Worm (Caenorhabditis elegans) whole organism, L2 larva: Measurements from ENCODE around the gene F18G5.6.

Source experiments
- C34F6.9 ChIP-seq: fragments of 150-350 bp; optimal IDR thresholded peaks from 2 replicates; lab custom pipeline; 2014; ENCODE audit warnings: missing biosample characterization, missing genetic modification characterization
- F13H6.1 ChIP-seq: sonication (generic microtip); optimal IDR thresholded peaks from 2 replicates; lab custom pipeline; 2016; ENCODE audit warnings: missing genetic modification characterization, missing compliant biosample characterization
- R02D3.7 ChIP-seq: fragments of 150-350 bp; optimal IDR thresholded peaks from 2 replicates; lab custom pipeline; 2014; ENCODE audit warnings: missing biosample characterization, missing genetic modification characterization
- Y55F3AM.14 ChIP-seq: fragments of 200-800 bp; sonication (Bioruptor generic); optimal IDR thresholded peaks from 2 replicates; lab custom pipeline; 2018; ENCODE audit warnings: mild to moderate bottlenecking, missing genetic modification characterization, missing compliant biosample characterization
- ZK546.5 ChIP-seq: sonication (generic microtip); optimal IDR thresholded peaks from 2 replicates; lab custom pipeline; 2017; ENCODE audit warnings: missing biosample characterization, missing genetic modification characterization
- alr-1 ChIP-seq: fragments of 150-350 bp; optimal IDR thresholded peaks from 2 replicates; lab custom pipeline; 2014; ENCODE audit warnings: missing biosample characterization, missing genetic modification characterization
- aly-2 ChIP-seq: fragments of 150-350 bp; optimal IDR thresholded peaks from 2 replicates; lab custom pipeline; 2014; ENCODE audit warnings: missing biosample characterization, missing genetic modification characterization
- ama-1 ChIP-seq: fragments of 150-350 bp; optimal IDR thresholded peaks from 2 replicates; lab custom pipeline; 2018; ENCODE audit warnings: inconsistent platforms
- blmp-1 ChIP-seq: sonication (generic microtip); optimal IDR thresholded peaks from 2 replicates; lab custom pipeline; 2017; ENCODE audit warnings: missing genetic modification characterization, mild to moderate bottlenecking, missing compliant biosample characterization, antibody characterized with exemption, moderate library complexity; ENCODE audit not compliant: insufficient read depth
- ceh-16 ChIP-seq: fragments of 150-350 bp; optimal IDR thresholded peaks from 2 replicates; lab custom pipeline; 2014; ENCODE audit warnings: missing biosample characterization, missing genetic modification characterization
- crh-2 ChIP-seq: sonication (generic microtip); optimal IDR thresholded peaks from 2 replicates; lab custom pipeline; 2017; ENCODE audit warnings: missing biosample characterization, missing genetic modification characterization
- elt-1 ChIP-seq: fragments of 150-350 bp; optimal IDR thresholded peaks from 2 replicates; lab custom pipeline; 2014; ENCODE audit warnings: missing biosample characterization, missing genetic modification characterization
- elt-3 ChIP-seq: sonication (generic microtip); optimal IDR thresholded peaks from 2 replicates; lab custom pipeline; 2017; ENCODE audit warnings: missing biosample characterization, missing genetic modification characterization
- fos-1 ChIP-seq: fragments of 150-350 bp; optimal IDR thresholded peaks from 2 replicates; lab custom pipeline; 2014; ENCODE audit warnings: missing biosample characterization, missing genetic modification characterization
- gmeb-1 ChIP-seq: fragments of 150-350 bp; optimal IDR thresholded peaks from 2 replicates; lab custom pipeline; 2014; ENCODE audit warnings: missing biosample characterization, missing genetic modification characterization
- lin-13 ChIP-seq: fragments of 150-350 bp; optimal IDR thresholded peaks from 2 replicates; lab custom pipeline; 2014; ENCODE audit warnings: missing biosample characterization, missing genetic modification reagents, missing genetic modification characterization
- lsy-2 ChIP-seq, 2 experiments: fragments of 150-350 bp in 1 of 2; sonication (generic microtip) in 1 of 2; optimal IDR thresholded peaks; 2 replicates each; lab custom pipeline; 2014 to 2017; ENCODE audit warnings: missing biosample characterization in 2 of 2, missing genetic modification characterization in 2 of 2
- mbf-1 ChIP-seq: sonication (generic microtip); optimal IDR thresholded peaks from 2 replicates; lab custom pipeline; 2017; ENCODE audit warnings: missing biosample characterization, missing genetic modification characterization
- mdl-1 ChIP-seq, 2 experiments: fragments of 150-350 bp in 1 of 2; sonication (generic microtip) in 1 of 2; optimal IDR thresholded peaks; 2 replicates each; lab custom pipeline; 2017; ENCODE audit warnings: missing biosample characterization in 2 of 2, missing genetic modification characterization in 2 of 2
- nhr-11 ChIP-seq: fragments of 150-350 bp; optimal IDR thresholded peaks from 2 replicates; lab custom pipeline; 2014; ENCODE audit warnings: missing biosample characterization, missing genetic modification characterization
- nhr-12 ChIP-seq: fragments of 150-350 bp; optimal IDR thresholded peaks from 2 replicates; lab custom pipeline; 2014; ENCODE audit warnings: missing biosample characterization, missing genetic modification characterization
- nhr-129 ChIP-seq: fragments of 150-350 bp; optimal IDR thresholded peaks from 2 replicates; lab custom pipeline; 2014; ENCODE audit warnings: missing biosample characterization, missing genetic modification characterization
- nhr-21 ChIP-seq: fragments of 150-350 bp; optimal IDR thresholded peaks from 2 replicates; lab custom pipeline; 2014; ENCODE audit warnings: missing biosample characterization, missing genetic modification characterization
- nhr-23 ChIP-seq: fragments of 150-350 bp; optimal IDR thresholded peaks from 2 replicates; lab custom pipeline; 2014; ENCODE audit warnings: missing biosample characterization, missing genetic modification reagents, missing genetic modification characterization
- nhr-237 ChIP-seq: fragments of 150-350 bp; optimal IDR thresholded peaks from 2 replicates; lab custom pipeline; 2014; ENCODE audit warnings: missing biosample characterization, missing genetic modification characterization
- nhr-25 ChIP-seq: fragments of 150-350 bp; sonication (generic microtip); optimal IDR thresholded peaks from 3 replicates; lab custom pipeline; 2014; ENCODE audit warnings: missing biosample characterization, missing genetic modification characterization
- nhr-6 ChIP-seq: fragments of 150-350 bp; optimal IDR thresholded peaks from 2 replicates; lab custom pipeline; 2014; ENCODE audit warnings: missing biosample characterization, missing genetic modification characterization
- nhr-77 ChIP-seq: fragments of 150-350 bp; optimal IDR thresholded peaks from 2 replicates; lab custom pipeline; 2014; ENCODE audit warnings: missing biosample characterization, missing genetic modification characterization
- peb-1 ChIP-seq: fragments of 150-350 bp; optimal IDR thresholded peaks from 2 replicates; lab custom pipeline; 2014; ENCODE audit warnings: missing biosample characterization, missing genetic modification characterization
- sem-4 ChIP-seq: fragments of 150-350 bp; optimal IDR thresholded peaks from 2 replicates; lab custom pipeline; 2014; ENCODE audit warnings: missing biosample characterization, missing genetic modification reagents, missing genetic modification characterization
- skn-1 ChIP-seq: sonication (generic microtip); optimal IDR thresholded peaks from 2 replicates; lab custom pipeline; 2017; ENCODE audit warnings: missing biosample characterization, missing genetic modification characterization
- sma-3 ChIP-seq: sonication (generic microtip); optimal IDR thresholded peaks from 2 replicates; lab custom pipeline; 2016; ENCODE audit warnings: missing genetic modification reagents, missing genetic modification characterization, missing compliant biosample characterization
- sma-9 ChIP-seq, 2 experiments: fragments of 150-350 bp in 1 of 2; sonication (generic microtip) in 1 of 2; optimal IDR thresholded peaks; 2 replicates each; lab custom pipeline; 2014 to 2016; ENCODE audit warnings: missing genetic modification characterization in 2 of 2, mild to moderate bottlenecking in 1 of 2, missing biosample characterization in 1 of 2, missing compliant biosample characterization in 1 of 2, missing genetic modification reagents in 1 of 2, moderate library complexity in 1 of 2
- unc-39 ChIP-seq: fragments of 150-350 bp; optimal IDR thresholded peaks from 2 replicates; lab custom pipeline; 2014; ENCODE audit warnings: missing biosample characterization, missing genetic modification characterization
- unc-55 ChIP-seq: fragments of 150-350 bp; sonication (generic microtip); optimal IDR thresholded peaks from 3 replicates; lab custom pipeline; 2014; ENCODE audit warnings: missing biosample characterization, missing genetic modification reagents, missing genetic modification characterization
- zag-1 ChIP-seq: fragments of 150-350 bp; optimal IDR thresholded peaks from 2 replicates; lab custom pipeline; 2014; ENCODE audit warnings: missing biosample characterization, missing genetic modification characterization
- ztf-1 ChIP-seq: fragments of 200-800 bp; sonication (Bioruptor generic); conservative IDR thresholded peaks from 2 replicates; pipeline ENCODE4 v1.3.6; 2022; ENCODE audit warnings: missing genetic modification characterization, missing compliant biosample characterization
- ztf-4 ChIP-seq: fragments of 150-350 bp; optimal IDR thresholded peaks from 2 replicates; lab custom pipeline; 2014; ENCODE audit warnings: missing biosample characterization, missing genetic modification characterization

F18G5.6 gene

DNA sequence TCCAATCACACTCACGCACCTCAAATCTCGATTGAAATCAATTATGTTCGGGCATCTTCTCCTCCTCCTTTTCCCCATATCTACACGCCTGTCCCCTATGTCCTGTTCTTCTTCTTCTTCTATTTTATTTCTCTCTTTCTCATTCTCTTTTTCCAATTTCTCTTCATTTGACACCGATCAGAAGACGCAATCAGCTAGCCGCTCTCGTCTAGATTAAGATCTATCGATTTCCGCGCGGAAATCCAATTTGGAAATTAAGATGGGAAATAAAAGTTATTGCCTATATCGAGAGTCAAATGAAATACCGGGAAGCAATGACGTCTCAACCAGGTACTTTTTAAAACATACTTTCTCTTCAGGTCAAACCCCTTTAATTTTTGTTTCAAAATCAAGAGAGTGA lies 35.7 kb downstream of the F18G5.6 start:
- TF ChIP-seq blmp-1 (peak; percentile 14), sem-4 (peak; percentile 70), unc-55 (GFP tag; lab: Kevin White, UChicago) (no peak), sma-9 (GFP tag; optimal IDR thresholded peaks at IDR 0.05; lab: Kevin White, UChicago) (peak; percentile 50), sma-9 (tag; optimal IDR thresholded peaks at IDR 0.05; lab: Kevin White, UChicago) (no peak), nhr-237 (tag; lab: Kevin White, UChicago) (no peak), aly-2 (tag; lab: Kevin White, UChicago) (no peak), fos-1 (tag; lab: Kevin White, UChicago) (peak; percentile 6), nhr-25 (tag; lab: Kevin White, UChicago) (peak; percentile 23), lsy-2 (tag; optimal IDR thresholded peaks at IDR 0.05; lab: Kevin White, UChicago) (no peak), nhr-21 (peak; percentile 19), nhr-23 (tag; lab: Kevin White, UChicago) (no peak), C34F6.9 (tag; lab: Kevin White, UChicago) (peak; percentile 25), ztf-1 (GFP tag; lab: Robert Waterston, UW) (no peak), zag-1 (tag; lab: Kevin White, UChicago) (no peak), alr-1 (tag; lab: Kevin White, UChicago) (no peak), ceh-16 (tag; lab: Kevin White, UChicago) (peak; percentile 97), elt-1 (peak; percentile 72)

DNA sequence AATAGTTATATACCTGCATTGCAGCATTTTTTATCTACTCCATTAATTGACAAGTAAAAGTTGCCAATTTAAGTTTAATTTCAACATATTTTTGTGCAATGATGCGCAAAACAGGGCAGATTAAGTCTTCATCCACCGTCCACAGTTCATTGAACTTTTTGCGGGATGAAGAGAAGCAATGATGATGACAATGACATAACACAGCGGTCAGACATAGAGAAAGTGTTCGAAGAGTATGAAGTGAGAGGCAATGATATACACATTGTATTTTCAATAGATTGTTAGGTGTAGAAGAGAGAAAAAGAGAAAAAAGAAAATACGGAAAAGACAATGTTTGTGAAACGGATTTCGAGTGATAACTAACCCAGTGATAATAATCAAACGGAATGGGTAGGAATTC lies 37.2 kb downstream of the F18G5.6 start:
- TF ChIP-seq mbf-1 (no peak), nhr-21 (peak; percentile 31)

DNA sequence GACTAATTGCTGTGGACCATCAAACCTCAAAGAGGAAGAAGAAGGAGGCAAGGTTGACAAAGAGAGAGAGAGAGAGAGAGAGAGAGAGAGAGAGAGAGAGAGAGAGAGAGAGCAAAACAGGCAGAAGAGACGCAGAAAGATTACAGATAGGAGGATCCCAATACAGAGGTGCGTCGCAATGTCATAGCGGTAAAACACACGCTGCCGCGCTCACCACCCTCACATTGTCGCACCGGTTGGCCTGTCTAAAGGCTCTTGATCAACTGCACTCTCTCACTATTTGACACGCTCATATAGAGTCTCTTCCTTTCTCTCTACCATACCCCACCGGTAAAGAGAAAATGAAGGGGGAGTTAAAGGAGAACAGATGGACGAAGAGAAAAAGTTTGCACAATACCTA lies 38.9 kb downstream of the F18G5.6 start:
- peak; percentile 8 for TF ChIP-seq gmeb-1 (tag; lab: Kevin White, UChicago)
- peak; percentile 20 for TF ChIP-seq nhr-129
- peak; percentile 10 for TF ChIP-seq nhr-21
- TF ChIP-seq sma-9 (GFP tag; optimal IDR thresholded peaks at IDR 0.05; lab: Kevin White, UChicago): peak; percentile 56
- TF ChIP-seq sma-9 (tag; optimal IDR thresholded peaks at IDR 0.05; lab: Kevin White, UChicago): no peak
- no peak for TF ChIP-seq mbf-1
- TF ChIP-seq nhr-11 (tag; lab: Kevin White, UChicago): no peak
- TF ChIP-seq sma-3: no peak
- peak; percentile 63 for TF ChIP-seq fos-1 (tag; lab: Kevin White, UChicago)
- TF ChIP-seq unc-55 (GFP tag; lab: Kevin White, UChicago): no peak
- peak; percentile 60 for TF ChIP-seq F13H6.1 (tag; lab: Kevin White, UChicago)
- TF ChIP-seq blmp-1: peak; percentile 43
- peak in 1 of 2 experiments; percentile 5 for TF ChIP-seq mdl-1 (tag; optimal IDR thresholded peaks at IDR 0.05; lab: Kevin White, UChicago)
- TF ChIP-seq unc-39 (tag; lab: Kevin White, UChicago): no peak
- TF ChIP-seq nhr-25 (tag; lab: Kevin White, UChicago): peak; percentile 14
- TF ChIP-seq crh-2 (tag; lab: Kevin White, UChicago): peak; percentile 22

DNA sequence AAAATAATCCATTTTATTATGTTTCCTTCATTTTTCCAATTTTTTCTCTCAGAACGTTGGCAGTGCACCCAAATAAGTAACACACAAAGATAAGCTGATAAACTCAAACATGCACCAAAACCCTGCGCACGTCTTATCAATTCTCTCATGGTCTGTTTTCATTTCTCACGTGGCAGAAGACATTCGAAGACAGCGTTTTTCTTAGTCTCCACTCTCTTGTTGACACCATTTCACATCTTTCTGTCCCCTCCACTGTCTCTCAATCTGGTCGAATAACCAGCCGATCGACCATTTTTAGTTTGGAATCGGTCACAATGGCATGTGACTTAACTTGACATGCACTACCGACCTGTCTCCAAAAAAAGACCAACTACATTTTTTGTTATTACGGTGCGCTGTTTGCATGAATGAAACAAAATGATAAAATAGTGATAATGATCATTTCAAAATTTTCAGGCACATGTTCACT lies 50.2 kb downstream of the F18G5.6 start, which contains the start of gene C35B8.3:
TSS of gene C35B8.3 (plus strand) at position 51 of the 469 bp plus-strand sequence.
- TF ChIP-seq nhr-12: no peak
- peak; percentile 7 for TF ChIP-seq F13H6.1 (tag; lab: Kevin White, UChicago)
- TF ChIP-seq nhr-129: peak; percentile 84
- no peak for TF ChIP-seq nhr-237 (tag; lab: Kevin White, UChicago)
- peak; percentile 46 for TF ChIP-seq sma-3
- TF ChIP-seq nhr-6 (tag; lab: Kevin White, UChicago): peak; percentile 47
- no peak for TF ChIP-seq R02D3.7 (tag; lab: Kevin White, UChicago)
- TF ChIP-seq sem-4: no peak
- no peak for TF ChIP-seq ztf-4 (tag; lab: Kevin White, UChicago)
- TF ChIP-seq elt-3 (tag; lab: Kevin White, UChicago): no peak
- no peak for TF ChIP-seq lin-13 (GFP tag; lab: Kevin White, UChicago)
- TF ChIP-seq crh-2 (tag; lab: Kevin White, UChicago): peak; percentile 69
- TF ChIP-seq skn-1 (tag; lab: Kevin White, UChicago): no peak
- TF ChIP-seq ceh-16 (tag; lab: Kevin White, UChicago): no peak
- peak; percentile 51 for TF ChIP-seq blmp-1
- TF ChIP-seq nhr-25 (tag; lab: Kevin White, UChicago): peak; percentile 74
- no peak for TF ChIP-seq nhr-11 (tag; lab: Kevin White, UChicago)
- TF ChIP-seq unc-55 (GFP tag; lab: Kevin White, UChicago): no peak
- no peak for TF ChIP-seq peb-1 (tag; lab: Kevin White, UChicago)
- no peak for TF ChIP-seq ama-1 (lab: Kevin White, UChicago)
- TF ChIP-seq Y55F3AM.14 (GFP tag; lab: Kevin White, UChicago): peak; percentile 65
- peak; percentile 78 for TF ChIP-seq sma-9 (GFP tag; optimal IDR thresholded peaks at IDR 0.05; lab: Kevin White, UChicago)
- no peak for TF ChIP-seq sma-9 (tag; optimal IDR thresholded peaks at IDR 0.05; lab: Kevin White, UChicago)
- no peak for TF ChIP-seq aly-2 (tag; lab: Kevin White, UChicago)
- TF ChIP-seq nhr-21: peak; percentile 67
- peak; percentile 61 for TF ChIP-seq fos-1 (tag; lab: Kevin White, UChicago)
- no peak for TF ChIP-seq nhr-77 (tag; lab: Kevin White, UChicago)
- no peak for TF ChIP-seq ZK546.5
- TF ChIP-seq gmeb-1 (tag; lab: Kevin White, UChicago): peak; percentile 56
- peak in 1 of 2 experiments; percentile 61 for TF ChIP-seq mdl-1 (tag; optimal IDR thresholded peaks at IDR 0.05; lab: Kevin White, UChicago)
